Worm (Caenorhabditis elegans) whole organism, L4 larva: ENCODE measurements around the gene F54C9.11.

ENCODE experiments used
- D1046.2 ChIP-seq: fragments of 200-800 bp; sonication (Bioruptor generic); IDR thresholded peaks from 2 replicates; pipeline ENCODE4 v1.3.6; 2022; ENCODE audit warnings: missing genetic modification characterization, missing compliant biosample characterization
- F10B5.3 ChIP-seq: sonication (generic microtip); optimal IDR thresholded peaks from 2 replicates; lab custom pipeline; 2016; ENCODE audit warnings: mild to moderate bottlenecking, missing genetic modification characterization, missing compliant biosample characterization
- F37D6.2 ChIP-seq: sonication (generic microtip); optimal IDR thresholded peaks from 2 replicates; lab custom pipeline; 2016; ENCODE audit warnings: mild to moderate bottlenecking, missing genetic modification characterization, missing compliant biosample characterization
- F44E2.7 ChIP-seq: fragments of 200-800 bp; sonication (Bioruptor generic); IDR thresholded peaks from 2 replicates; pipeline ENCODE4 v2.1.2; 2022; ENCODE audit warnings: missing genetic modification characterization, missing compliant biosample characterization
- T20F7.1 ChIP-seq: fragments of 200-800 bp; sonication (Bioruptor generic); optimal IDR thresholded peaks from 2 replicates; lab custom pipeline; 2018; ENCODE audit warnings: mild to moderate bottlenecking, missing genetic modification characterization, missing compliant biosample characterization
- Y105C5A.15 ChIP-seq: fragments of 200-800 bp; sonication (Bioruptor generic); IDR thresholded peaks from 2 replicates; pipeline ENCODE4 v1.3.6; 2022; ENCODE audit warnings: missing genetic modification characterization, missing compliant biosample characterization
- Y48G9A.11 ChIP-seq: fragments of 200-800 bp; sonication (Bioruptor generic); IDR thresholded peaks from 2 replicates; pipeline ENCODE4 v1.3.6; 2022; ENCODE audit warnings: missing genetic modification reagents, missing genetic modification characterization, missing compliant biosample characterization
- Y5F2A.4 ChIP-seq: fragments of 200-800 bp; sonication (Bioruptor generic); optimal IDR thresholded peaks from 2 replicates; lab custom pipeline; 2018; ENCODE audit warnings: mild to moderate bottlenecking, missing genetic modification characterization, missing compliant biosample characterization
- ZK337.2 ChIP-seq: fragments of 200-800 bp; sonication (Bioruptor generic); IDR thresholded peaks from 2 replicates; pipeline ENCODE4 v1.3.6; 2022; ENCODE audit warnings: missing genetic modification reagents, missing genetic modification characterization, missing compliant biosample characterization
- aha-1 ChIP-seq: fragments of 150-350 bp; peaks from one replicate; lab custom pipeline; 2014; ENCODE audit warnings: missing biosample characterization, missing genetic modification characterization
- ama-1 ChIP-seq: fragments of 150-350 bp; optimal IDR thresholded peaks from 2 replicates; lab custom pipeline; 2014; ENCODE audit warnings: inconsistent platforms, mixed read lengths
- ceh-20 ChIP-seq: fragments of 200-800 bp; sonication (Bioruptor generic); IDR thresholded peaks from 2 replicates; pipeline ENCODE4 v1.3.6; 2022; ENCODE audit warnings: missing genetic modification reagents, missing genetic modification characterization, missing compliant biosample characterization
- ceh-28 ChIP-seq: fragments of 150-350 bp; optimal IDR thresholded peaks from 2 replicates; lab custom pipeline; 2014; ENCODE audit warnings: missing biosample characterization, missing genetic modification reagents, missing genetic modification characterization
- ceh-44 ChIP-seq: fragments of 200-800 bp; sonication (Bioruptor generic); IDR thresholded peaks from 2 replicates; pipeline ENCODE4 v1.3.6; 2022; ENCODE audit warnings: missing genetic modification reagents, missing genetic modification characterization, missing compliant biosample characterization
- cey-2 ChIP-seq: sonication (generic microtip); optimal IDR thresholded peaks from 3 replicates; lab custom pipeline; 2017; ENCODE audit warnings: missing genetic modification characterization, mild to moderate bottlenecking, missing compliant biosample characterization, antibody characterized with exemption, borderline replicate concordance; ENCODE audit not compliant: insufficient read depth
- daf-12 ChIP-seq: fragments of 150-350 bp; optimal IDR thresholded peaks from 2 replicates; lab custom pipeline; 2014; ENCODE audit warnings: missing biosample characterization, missing genetic modification reagents, missing genetic modification characterization
- daf-16 ChIP-seq, 3 experiments: sonication (generic microtip); optimal IDR thresholded peaks; 2 replicates each; lab custom pipeline; 2016 to 2017; ENCODE audit warnings: missing genetic modification characterization in 3 of 3, missing genetic modification reagents in 3 of 3, mild to moderate bottlenecking in 2 of 3, missing compliant biosample characterization in 2 of 3, missing biosample characterization in 1 of 3, moderate library complexity in 1 of 3
- daf-19 ChIP-seq: fragments of 200-800 bp; sonication (Bioruptor generic); conservative IDR thresholded peaks from 2 replicates; pipeline ENCODE4 v1.3.6; 2022; ENCODE audit warnings: missing genetic modification characterization, missing compliant biosample characterization
- dmd-6 ChIP-seq: fragments of 200-800 bp; sonication (Bioruptor generic); IDR thresholded peaks from 2 replicates; pipeline ENCODE4 v1.3.6; 2022; ENCODE audit warnings: missing genetic modification reagents, missing genetic modification characterization, missing compliant biosample characterization
- dve-1 ChIP-seq: sonication (generic microtip); optimal IDR thresholded peaks from 2 replicates; lab custom pipeline; 2017; ENCODE audit warnings: antibody characterized with exemption, mild to moderate bottlenecking, missing genetic modification characterization, missing compliant biosample characterization; ENCODE audit not compliant: insufficient read depth
- egl-27 ChIP-seq: sonication (generic microtip); optimal IDR thresholded peaks from 3 replicates; lab custom pipeline; 2017; ENCODE audit warnings: missing biosample characterization, missing genetic modification reagents, missing genetic modification characterization
- egl-43 ChIP-seq: fragments of 200-800 bp; sonication (Bioruptor generic); IDR thresholded peaks from 2 replicates; pipeline ENCODE4 v1.3.6; 2022; ENCODE audit warnings: missing genetic modification reagents, missing genetic modification characterization, missing compliant biosample characterization
- fkh-10 ChIP-seq: fragments of 150-350 bp; optimal IDR thresholded peaks from 2 replicates; lab custom pipeline; 2014; ENCODE audit warnings: missing biosample characterization, missing genetic modification reagents, missing genetic modification characterization
- hlh-30 ChIP-seq: sonication (generic microtip); optimal IDR thresholded peaks from 2 replicates; lab custom pipeline; 2017; ENCODE audit warnings: antibody characterized with exemption, mild to moderate bottlenecking, missing genetic modification characterization, missing compliant biosample characterization; ENCODE audit not compliant: insufficient read depth
- jun-1 ChIP-seq: fragments of 150-350 bp; optimal IDR thresholded peaks from 2 replicates; lab custom pipeline; 2014; ENCODE audit warnings: missing biosample characterization, missing genetic modification reagents, missing genetic modification characterization
- lin-1 ChIP-seq: fragments of 200-800 bp; sonication (Bioruptor generic); IDR thresholded peaks from 2 replicates; pipeline ENCODE4 v1.3.6; 2022; ENCODE audit warnings: missing genetic modification reagents, missing genetic modification characterization, missing compliant biosample characterization
- lin-38 ChIP-seq: fragments of 200-800 bp; sonication (Bioruptor generic); IDR thresholded peaks from 2 replicates; pipeline ENCODE4 v1.3.6; 2022; ENCODE audit warnings: missing genetic modification reagents, missing genetic modification characterization, missing compliant biosample characterization
- lin-39 ChIP-seq: fragments of 150-350 bp; optimal IDR thresholded peaks from 2 replicates; lab custom pipeline; 2014; ENCODE audit warnings: missing biosample characterization, missing genetic modification reagents, missing genetic modification characterization
- lsy-2 ChIP-seq, 2 experiments: fragments of 150-350 bp in 1 of 2; sonication (generic microtip) in 1 of 2; optimal IDR thresholded peaks; 2 replicates each; lab custom pipeline; 2014 to 2017; ENCODE audit warnings: missing biosample characterization in 2 of 2, missing genetic modification characterization in 2 of 2
- madf-5 ChIP-seq, 2 experiments: fragments of 200-800 bp; sonication (Bioruptor generic); IDR thresholded peaks; 2 replicates each; pipeline ENCODE4 v1.3.6; 2022; ENCODE audit warnings: missing compliant biosample characterization in 2 of 2, missing genetic modification characterization in 2 of 2
- madf-9 ChIP-seq: fragments of 200-800 bp; sonication (Bioruptor generic); conservative IDR thresholded peaks from 2 replicates; pipeline ENCODE4 v1.3.6; 2022; ENCODE audit warnings: missing genetic modification reagents, missing genetic modification characterization, missing compliant biosample characterization
- mdl-1 ChIP-seq, 2 experiments: fragments of 150-350 bp in 1 of 2; sonication (generic microtip) in 1 of 2; optimal IDR thresholded peaks; 2 replicates each; lab custom pipeline; 2014 to 2017; ENCODE audit warnings: missing biosample characterization in 2 of 2, missing genetic modification characterization in 2 of 2
- mdt-29 ChIP-seq: fragments of 200-800 bp; sonication (Bioruptor generic); IDR thresholded peaks from 2 replicates; pipeline ENCODE4 v1.3.6; 2022; ENCODE audit warnings: missing genetic modification reagents, missing genetic modification characterization, missing compliant biosample characterization
- mep-1 ChIP-seq: fragments of 150-350 bp; sonication (generic microtip); optimal IDR thresholded peaks from 3 replicates; lab custom pipeline; 2014; ENCODE audit warnings: missing biosample characterization, missing genetic modification characterization
- mxl-3 ChIP-seq: fragments of 200-800 bp; sonication (Bioruptor generic); optimal IDR thresholded peaks from 2 replicates; lab custom pipeline; 2018; ENCODE audit warnings: mild to moderate bottlenecking, missing genetic modification characterization, missing compliant biosample characterization
- nhr-102 ChIP-seq: sonication (generic microtip); optimal IDR thresholded peaks from 2 replicates; lab custom pipeline; 2016; ENCODE audit warnings: mild to moderate bottlenecking, missing genetic modification characterization, moderate library complexity, missing compliant biosample characterization
- nhr-11 ChIP-seq: fragments of 150-350 bp; optimal IDR thresholded peaks from 2 replicates; lab custom pipeline; 2014; ENCODE audit warnings: missing biosample characterization, missing genetic modification characterization
- nhr-111 ChIP-seq: fragments of 200-800 bp; sonication (Bioruptor generic); optimal IDR thresholded peaks from 2 replicates; lab custom pipeline; 2018; ENCODE audit warnings: mild to moderate bottlenecking, missing genetic modification characterization, missing compliant biosample characterization
- nhr-42 ChIP-seq: fragments of 200-800 bp; sonication (Bioruptor generic); IDR thresholded peaks from 2 replicates; pipeline ENCODE4 v1.3.6; 2022; ENCODE audit warnings: missing genetic modification characterization, missing compliant biosample characterization
- nhr-48 ChIP-seq: sonication (generic microtip); optimal IDR thresholded peaks from 2 replicates; lab custom pipeline; 2016; ENCODE audit warnings: mild to moderate bottlenecking, missing genetic modification characterization, missing compliant biosample characterization
- nhr-77 ChIP-seq: fragments of 150-350 bp; optimal IDR thresholded peaks from 2 replicates; lab custom pipeline; 2014; ENCODE audit warnings: missing biosample characterization, missing genetic modification characterization
- php-3 ChIP-seq: fragments of 200-800 bp; sonication (Bioruptor generic); IDR thresholded peaks from 2 replicates; pipeline ENCODE4 v1.3.6; 2022; ENCODE audit warnings: missing genetic modification reagents, missing genetic modification characterization, missing compliant biosample characterization
- pqm-1 ChIP-seq: sonication (generic microtip); optimal IDR thresholded peaks from 2 replicates; lab custom pipeline; 2017; ENCODE audit warnings: missing biosample characterization, missing genetic modification characterization
- set-16 ChIP-seq: fragments of 200-800 bp; sonication (Bioruptor generic); IDR thresholded peaks from 2 replicates; pipeline ENCODE4 v1.3.6; 2022; ENCODE audit warnings: missing genetic modification reagents, missing genetic modification characterization, missing compliant biosample characterization
- tra-1 ChIP-seq: fragments of 200-800 bp; sonication (Bioruptor generic); IDR thresholded peaks from 2 replicates; pipeline ENCODE4 v1.3.6; 2022; ENCODE audit warnings: missing genetic modification reagents, missing genetic modification characterization, missing compliant biosample characterization
- unc-39 ChIP-seq: sonication (generic microtip); optimal IDR thresholded peaks from 2 replicates; lab custom pipeline; 2017; ENCODE audit warnings: missing biosample characterization, missing genetic modification characterization
- zag-1 ChIP-seq: fragments of 150-350 bp; optimal IDR thresholded peaks from 2 replicates; lab custom pipeline; 2014; ENCODE audit warnings: missing biosample characterization, missing genetic modification characterization
- zfp-2 ChIP-seq: sonication (generic microtip); optimal IDR thresholded peaks from 2 replicates; lab custom pipeline; 2016; ENCODE audit warnings: mild to moderate bottlenecking, missing genetic modification characterization, missing compliant biosample characterization
- zip-11 ChIP-seq: fragments of 200-800 bp; sonication (Bioruptor generic); IDR thresholded peaks from 2 replicates; pipeline ENCODE4 v1.3.6; 2022; ENCODE audit warnings: missing genetic modification characterization, missing compliant biosample characterization
- zip-2 ChIP-seq: fragments of 150-350 bp; optimal IDR thresholded peaks from 2 replicates; lab custom pipeline; 2014; ENCODE audit warnings: missing biosample characterization, missing genetic modification characterization
- ztf-11 ChIP-seq: fragments of 150-350 bp; optimal IDR thresholded peaks from 2 replicates; lab custom pipeline; 2014; ENCODE audit warnings: missing biosample characterization, missing genetic modification characterization
- ztf-7 ChIP-seq: fragments of 150-350 bp; optimal IDR thresholded peaks from 2 replicates; lab custom pipeline; 2014; ENCODE audit warnings: missing biosample characterization, missing genetic modification characterization

The F54C9.11 gene

ce11 chrII:8566806-8567266, 18.1 kb downstream of the F54C9.11 start, which contains the start of gene F54C9.3:
TSS of gene F54C9.3 (minus strand) at chrII:8566856.
- TF ChIP-seq dmd-6 (GFP tag; lab: Robert Waterston, UW) (peak; percentile 92), madf-5 (GFP tag; IDR thresholded peaks at IDR 0.05; lab: Robert Waterston, UW) (no peak), lin-1 (GFP tag; lab: Robert Waterston, UW) (peak; percentile 62), php-3 (GFP tag; lab: Robert Waterston, UW) (peak; percentile 99), mdt-29 (GFP tag; lab: Robert Waterston, UW) (no peak), mxl-3 (no peak), daf-19 (no peak), ceh-44 (GFP tag; lab: Robert Waterston, UW) (no peak), ceh-28 (tag; lab: Kevin White, UChicago) (no peak), ztf-11 (tag; lab: Kevin White, UChicago) (no peak), egl-43 (no peak), F44E2.7 (no peak), lin-39 (tag; lab: Kevin White, UChicago) (no peak), F10B5.3 (no peak), nhr-48 (tag; lab: Kevin White, UChicago) (peak; percentile 30), ama-1 (lab: Kevin White, UChicago) (peak; percentile 25), egl-27 (tag; lab: Kevin White, UChicago) (no peak), fkh-10 (GFP tag; lab: Kevin White, UChicago) (no peak), F37D6.2 (tag; lab: Kevin White, UChicago) (no peak), ZK337.2 (no peak), lin-38 (GFP tag; lab: Robert Waterston, UW) (peak; percentile 16), ztf-7 (tag; lab: Kevin White, UChicago) (no peak), hlh-30 (tag; lab: Kevin White, UChicago) (peak; percentile 50), tra-1 (GFP tag; lab: Robert Waterston, UW) (peak; percentile 75; the same call in 1 of the 2 replicates), daf-12 (no peak), nhr-42 (GFP tag; lab: Robert Waterston, UW) (no peak), Y48G9A.11 (no peak), daf-16 (GFP tag; optimal IDR thresholded peaks at IDR 0.05; lab: Kevin White, UChicago) (peak in 1 of 2 experiments; percentile 14), daf-16 (tag; optimal IDR thresholded peaks at IDR 0.05; lab: Kevin White, UChicago) (peak; percentile 84), unc-39 (tag; lab: Kevin White, UChicago) (no peak), Y5F2A.4 (GFP tag; lab: Kevin White, UChicago) (no peak), nhr-11 (no peak), T20F7.1 (GFP tag; lab: Kevin White, UChicago) (peak; percentile 48), Y105C5A.15 (GFP tag; lab: Robert Waterston, UW) (no peak), jun-1 (tag; lab: Kevin White, UChicago) (peak; percentile 67), nhr-77 (peak; percentile 93), cey-2 (tag; lab: Kevin White, UChicago) (no peak), D1046.2 (GFP tag; lab: Robert Waterston, UW) (no peak), ceh-20 (GFP tag; lab: Robert Waterston, UW) (peak; percentile 96), mep-1 (tag; lab: Kevin White, UChicago) (peak; percentile 68), nhr-111 (GFP tag; lab: Kevin White, UChicago) (no peak), lsy-2 (tag; optimal IDR thresholded peaks at IDR 0.05; lab: Kevin White, UChicago) (peak in 1 of 2 experiments; percentile 35), zag-1 (tag; lab: Kevin White, UChicago) (no peak), pqm-1 (tag; lab: Kevin White, UChicago) (peak; percentile 91), zip-2 (tag; lab: Kevin White, UChicago) (no peak), mdl-1 (tag; optimal IDR thresholded peaks at IDR 0.05; lab: Kevin White, UChicago) (no peak), aha-1 (tag; lab: Kevin White, UChicago) (no peak), zip-11 (GFP tag; lab: Robert Waterston, UW) (no peak), set-16 (GFP tag; lab: Robert Waterston, UW) (no peak), nhr-102 (tag; lab: Kevin White, UChicago) (peak; percentile 3), dve-1 (tag; lab: Kevin White, UChicago) (peak; percentile 92), zfp-2 (tag; lab: Kevin White, UChicago) (no peak), madf-9 (GFP tag; lab: Robert Waterston, UW) (no peak)
